Worm (Caenorhabditis elegans) whole organism, mixed stage, embryonic: ENCODE measurements around the gene F58F9.6.
A peak's percentile ranks its signal among the peaks of the same experiment; 100 is the strongest.

ENCODE experiments used
- M03D4.4 ChIP-seq: sonication (generic microtip); optimal IDR thresholded peaks from 2 replicates; lab custom pipeline; 2017; ENCODE audit warnings: mild to moderate bottlenecking, missing genetic modification characterization, missing compliant biosample characterization
- bed-3 ChIP-seq: fragments of 200-800 bp; sonication (Bioruptor generic); optimal IDR thresholded peaks from 3 replicates; lab custom pipeline; 2018; ENCODE audit warnings: mild to moderate bottlenecking, missing genetic modification characterization, moderate library complexity, missing compliant biosample characterization
- blmp-1 ChIP-seq: fragments of 150-350 bp; optimal IDR thresholded peaks from 2 replicates; lab custom pipeline; 2014; ENCODE audit warnings: missing biosample characterization, missing genetic modification characterization
- ceh-39 ChIP-seq: fragments of 150-350 bp; optimal IDR thresholded peaks from 2 replicates; lab custom pipeline; 2014; ENCODE audit warnings: missing biosample characterization, missing genetic modification characterization
- ceh-43 ChIP-seq: fragments of 200-800 bp; sonication (Bioruptor generic); optimal IDR thresholded peaks from 2 replicates; lab custom pipeline; 2018; ENCODE audit warnings: mild to moderate bottlenecking, missing genetic modification characterization, moderate library complexity, missing compliant biosample characterization
- ceh-83 ChIP-seq: fragments of 200-800 bp; sonication (Bioruptor generic); optimal IDR thresholded peaks from 2 replicates; lab custom pipeline; 2018; ENCODE audit warnings: mild to moderate bottlenecking, missing genetic modification characterization, missing compliant biosample characterization
- ces-1 ChIP-seq: fragments of 150-350 bp; optimal IDR thresholded peaks from 2 replicates; lab custom pipeline; 2014; ENCODE audit warnings: missing biosample characterization, missing genetic modification reagents, missing genetic modification characterization
- cnd-1 ChIP-seq: fragments of 200-800 bp; sonication (Bioruptor generic); optimal IDR thresholded peaks from 2 replicates; lab custom pipeline; 2018; ENCODE audit warnings: mild to moderate bottlenecking, missing genetic modification characterization, missing compliant biosample characterization
- drap-1 ChIP-seq: fragments of 200-800 bp; sonication (Bioruptor generic); optimal IDR thresholded peaks from 3 replicates; lab custom pipeline; 2018; ENCODE audit warnings: mild to moderate bottlenecking, missing genetic modification characterization, missing compliant biosample characterization
- elt-1 ChIP-seq: sonication (generic microtip); optimal IDR thresholded peaks from 2 replicates; lab custom pipeline; 2017; ENCODE audit warnings: missing genetic modification characterization, mild to moderate bottlenecking, missing compliant biosample characterization, antibody characterized with exemption, moderate library complexity, borderline replicate concordance; ENCODE audit not compliant: insufficient read depth
- flh-1 ChIP-seq: fragments of 200-800 bp; sonication (Bioruptor generic); optimal IDR thresholded peaks from 2 replicates; lab custom pipeline; 2018; ENCODE audit warnings: mild to moderate bottlenecking, missing genetic modification characterization, moderate library complexity, missing compliant biosample characterization
- ham-2 ChIP-seq: fragments of 200-800 bp; sonication (Bioruptor generic); optimal IDR thresholded peaks from 2 replicates; lab custom pipeline; 2018; ENCODE audit warnings: mild to moderate bottlenecking, missing genetic modification characterization, missing compliant biosample characterization
- hlh-1 ChIP-seq: fragments of 150-350 bp; optimal IDR thresholded peaks from 2 replicates; lab custom pipeline; 2014; ENCODE audit warnings: missing biosample characterization, missing genetic modification reagents, missing genetic modification characterization
- lin-13 ChIP-seq: fragments of 150-350 bp; optimal IDR thresholded peaks from 2 replicates; lab custom pipeline; 2014; ENCODE audit warnings: missing biosample characterization, missing genetic modification characterization
- lin-32 ChIP-seq: fragments of 200-800 bp; sonication (Bioruptor generic); optimal IDR thresholded peaks from 2 replicates; lab custom pipeline; 2018; ENCODE audit warnings: mild to moderate bottlenecking, missing genetic modification characterization, missing compliant biosample characterization
- lsy-2 ChIP-seq: fragments of 150-350 bp; optimal IDR thresholded peaks from 2 replicates; lab custom pipeline; 2014; ENCODE audit warnings: missing biosample characterization, missing genetic modification characterization
- mab-5 ChIP-seq: fragments of 150-350 bp; optimal IDR thresholded peaks from 2 replicates; lab custom pipeline; 2014; ENCODE audit warnings: missing biosample characterization, missing genetic modification characterization
- mep-1 ChIP-seq: fragments of 150-350 bp; optimal IDR thresholded peaks from 2 replicates; lab custom pipeline; 2017; ENCODE audit warnings: missing biosample characterization, missing genetic modification reagents, missing genetic modification characterization, inconsistent platforms
- mls-2 ChIP-seq: sonication (generic microtip); optimal IDR thresholded peaks from 2 replicates; lab custom pipeline; 2016; ENCODE audit warnings: mild to moderate bottlenecking, missing genetic modification characterization, moderate library complexity, missing compliant biosample characterization
- nhr-12 ChIP-seq: fragments of 150-350 bp; optimal IDR thresholded peaks from 2 replicates; lab custom pipeline; 2014; ENCODE audit warnings: missing biosample characterization, missing genetic modification characterization
- nhr-2 ChIP-seq: fragments of 150-350 bp; optimal IDR thresholded peaks from 2 replicates; lab custom pipeline; 2014; ENCODE audit warnings: missing biosample characterization, missing genetic modification characterization
- nhr-237 ChIP-seq: fragments of 150-350 bp; optimal IDR thresholded peaks from 2 replicates; lab custom pipeline; 2014; ENCODE audit warnings: missing biosample characterization, missing genetic modification characterization
- nhr-28 ChIP-seq: fragments of 150-350 bp; optimal IDR thresholded peaks from 2 replicates; lab custom pipeline; 2014; ENCODE audit warnings: missing biosample characterization, missing genetic modification characterization
- nhr-76 ChIP-seq: sonication (generic microtip); optimal IDR thresholded peaks from 2 replicates; lab custom pipeline; 2017; ENCODE audit warnings: missing biosample characterization, missing genetic modification characterization
- pha-4 ChIP-seq: fragments of 150-350 bp; optimal IDR thresholded peaks from 2 replicates; lab custom pipeline; 2018; ENCODE audit warnings: missing biosample characterization, missing genetic modification reagents, missing genetic modification characterization
- sem-2 ChIP-seq: fragments of 200-800 bp; sonication (Bioruptor generic); optimal IDR thresholded peaks from 2 replicates; lab custom pipeline; 2018; ENCODE audit warnings: mild to moderate bottlenecking, missing genetic modification characterization, missing compliant biosample characterization
- sptf-1 ChIP-seq: sonication (generic microtip); optimal IDR thresholded peaks from 2 replicates; lab custom pipeline; 2017; ENCODE audit warnings: mild to moderate bottlenecking, missing genetic modification characterization, moderate library complexity, missing compliant biosample characterization
- tbx-8 ChIP-seq: fragments of 200-800 bp; sonication (Bioruptor generic); optimal IDR thresholded peaks from 2 replicates; lab custom pipeline; 2018; ENCODE audit warnings: mild to moderate bottlenecking, missing genetic modification characterization, moderate library complexity, missing compliant biosample characterization
- unc-120 ChIP-seq: sonication (generic microtip); optimal IDR thresholded peaks from 2 replicates; lab custom pipeline; 2017; ENCODE audit warnings: missing genetic modification characterization, missing compliant biosample characterization; ENCODE audit not compliant: poor library complexity, severe bottlenecking
- unc-39 ChIP-seq: fragments of 150-350 bp; optimal IDR thresholded peaks from 2 replicates; lab custom pipeline; 2014; ENCODE audit warnings: missing biosample characterization, missing genetic modification characterization
- unc-62 ChIP-seq: fragments of 150-350 bp; optimal IDR thresholded peaks from 2 replicates; lab custom pipeline; 2014; ENCODE audit warnings: missing biosample characterization, missing genetic modification reagents, missing genetic modification characterization
- zip-8 ChIP-seq: fragments of 150-350 bp; optimal IDR thresholded peaks from 2 replicates; lab custom pipeline; 2014; ENCODE audit warnings: missing biosample characterization, missing genetic modification characterization
- ztf-11 ChIP-seq: fragments of 150-350 bp; optimal IDR thresholded peaks from 2 replicates; lab custom pipeline; 2014; ENCODE audit warnings: missing biosample characterization, missing genetic modification characterization

F58F9.6 gene

ce11 chrIV:6210574-6210973 is 26.8 kb downstream of the F58F9.6 start, which contains the start of the genes ugt-24 and C49A9.6:
Gene ugt-24, minus strand, starts transcription at chrIV:6210720.
Gene C49A9.6, plus strand, starts transcription at chrIV:6210936.
- no peak for TF ChIP-seq ces-1 (GFP tag; lab: Kevin White, UChicago)
- TF ChIP-seq elt-1 (tag; lab: Kevin White, UChicago) = no peak
- TF ChIP-seq nhr-28 (tag; lab: Kevin White, UChicago) = no peak
- no peak for TF ChIP-seq lsy-2
- TF ChIP-seq ceh-39 (tag; lab: Kevin White, UChicago) = no peak
- TF ChIP-seq sptf-1 (tag; lab: Kevin White, UChicago) = no peak
- no peak for TF ChIP-seq pha-4 (tag; lab: Kevin White, UChicago)
- TF ChIP-seq unc-120 (tag; lab: Kevin White, UChicago) = no peak
- TF ChIP-seq mab-5 (tag; lab: Kevin White, UChicago) = no peak
- TF ChIP-seq ztf-11 (tag; lab: Kevin White, UChicago) = no peak
- TF ChIP-seq lin-13 (tag; lab: Kevin White, UChicago) = no peak
- TF ChIP-seq M03D4.4 (tag; lab: Kevin White, UChicago) = no peak
- TF ChIP-seq blmp-1 (tag; lab: Kevin White, UChicago) = no peak
- no peak for TF ChIP-seq mls-2 (tag; lab: Kevin White, UChicago)
- no peak for TF ChIP-seq drap-1 (GFP tag; lab: Kevin White, UChicago)
- no peak for TF ChIP-seq hlh-1 (tag; lab: Kevin White, UChicago)

- TF ChIP-seq zip-8 = peak; percentile 96
- no peak for TF ChIP-seq nhr-76 (tag; lab: Kevin White, UChicago)
Measured at ce11 chrIV:6209337-6209736, 28.1 kb downstream of the F58F9.6 start.

- no peak for TF ChIP-seq unc-62 (GFP tag; lab: Kevin White, UChicago)
- TF ChIP-seq M03D4.4 (tag; lab: Kevin White, UChicago) = peak; percentile 14
- TF ChIP-seq nhr-12 (tag; lab: Kevin White, UChicago) = no peak
- TF ChIP-seq lsy-2 = peak; percentile 64
- TF ChIP-seq ceh-39 (tag; lab: Kevin White, UChicago) = peak; percentile 47
- TF ChIP-seq ceh-43 (GFP tag; lab: Kevin White, UChicago) = no peak
- TF ChIP-seq lin-32 (GFP tag; lab: Kevin White, UChicago) = peak; percentile 1
- TF ChIP-seq nhr-237 (tag; lab: Kevin White, UChicago) = peak; percentile 29
- TF ChIP-seq unc-39 (tag; lab: Kevin White, UChicago) = no peak
- TF ChIP-seq mab-5 (tag; lab: Kevin White, UChicago) = peak; percentile 28
- no peak for TF ChIP-seq ceh-83
- no peak for TF ChIP-seq ztf-11 (tag; lab: Kevin White, UChicago)
- TF ChIP-seq drap-1 (GFP tag; lab: Kevin White, UChicago) = no peak
- peak; percentile 45 for TF ChIP-seq ces-1 (GFP tag; lab: Kevin White, UChicago)
- no peak for TF ChIP-seq blmp-1 (tag; lab: Kevin White, UChicago)
- TF ChIP-seq cnd-1 (tag; lab: Kevin White, UChicago) = no peak
- TF ChIP-seq sptf-1 (tag; lab: Kevin White, UChicago) = peak; percentile 65
- peak; percentile 35 for TF ChIP-seq lin-13 (tag; lab: Kevin White, UChicago)
- TF ChIP-seq mep-1 (tag; lab: Kevin White, UChicago) = peak; percentile 54
- peak; percentile 51 for TF ChIP-seq pha-4 (tag; lab: Kevin White, UChicago)
Measured at ce11 chrIV:6206294-6206776, 31.1 kb downstream of the F58F9.6 start, which contains the start of gene C49A9.10. Gene C49A9.10, minus strand, starts transcription at chrIV:6206344.

- TF ChIP-seq nhr-2 (tag; lab: Kevin White, UChicago) (no peak), lin-32 (GFP tag; lab: Kevin White, UChicago) (no peak), drap-1 (GFP tag; lab: Kevin White, UChicago) (no peak)
Measured at ce11 chrIV:6201769-6202168, 35.6 kb downstream of the F58F9.6 start, which contains the start of gene tkr-2. Gene tkr-2, plus strand, starts transcription at chrIV:6202069.

- TF ChIP-seq nhr-12 (tag; lab: Kevin White, UChicago) = no peak
- no peak for TF ChIP-seq hlh-1 (tag; lab: Kevin White, UChicago)
- TF ChIP-seq bed-3 (GFP tag; lab: Kevin White, UChicago) = no peak
- no peak for TF ChIP-seq sptf-1 (tag; lab: Kevin White, UChicago)
- no peak for TF ChIP-seq sem-2
- TF ChIP-seq ces-1 (GFP tag; lab: Kevin White, UChicago) = no peak
- TF ChIP-seq ham-2 = no peak
- TF ChIP-seq nhr-28 (tag; lab: Kevin White, UChicago) = no peak
- no peak for TF ChIP-seq flh-1 (GFP tag; lab: Kevin White, UChicago)
- TF ChIP-seq tbx-8 (GFP tag; lab: Kevin White, UChicago) = no peak
- no peak for TF ChIP-seq cnd-1 (tag; lab: Kevin White, UChicago)
- TF ChIP-seq nhr-2 (tag; lab: Kevin White, UChicago) = no peak
- no peak for TF ChIP-seq unc-120 (tag; lab: Kevin White, UChicago)
- TF ChIP-seq ceh-39 (tag; lab: Kevin White, UChicago) = no peak
- TF ChIP-seq lin-32 (GFP tag; lab: Kevin White, UChicago) = no peak
- no peak for TF ChIP-seq lsy-2
- no peak for TF ChIP-seq ceh-43 (GFP tag; lab: Kevin White, UChicago)
- TF ChIP-seq mls-2 (tag; lab: Kevin White, UChicago) = no peak
- TF ChIP-seq mab-5 (tag; lab: Kevin White, UChicago) = no peak
Measured at ce11 chrIV:6200249-6200648, 37.2 kb downstream of the F58F9.6 start.
